Fruit fly (Drosophila melanogaster): ENCODE results near the gene ema.

dm6 chr3R:16436374-16437037 is 5.0 kb downstream of the ema start, which contains the start of gene mRpS33:
- TF ChIP-seq CG8478 (optimal IDR thresholded peaks at IDR 0.05) (no peak), CTCF (optimal IDR thresholded peaks at IDR 0.05) (no peak)
